Fruit fly (Drosophila melanogaster): ENCODE data around the gene scrib.

scrib gene

dm6 chr3R:26548964-26549363, 12.8 kb downstream of the scrib start:
- no peak for TF ChIP-seq ttk (optimal IDR thresholded peaks at IDR 0.05)
- no peak for TF ChIP-seq psq (optimal IDR thresholded peaks at IDR 0.05)
- TF ChIP-seq insv (optimal IDR thresholded peaks at IDR 0.05), result no peak

dm6 chr3R:26549561-26550223, 13.5 kb downstream of the scrib start:
- TF ChIP-seq ttk (optimal IDR thresholded peaks at IDR 0.05), result no peak
- no peak for TF ChIP-seq insv (optimal IDR thresholded peaks at IDR 0.05)
- TF ChIP-seq h (optimal IDR thresholded peaks at IDR 0.05), result no peak
- no peak for TF ChIP-seq Myc (optimal IDR thresholded peaks at IDR 0.05)
- no peak for TF ChIP-seq Sin3A (optimal IDR thresholded peaks at IDR 0.05)
- TF ChIP-seq psq (optimal IDR thresholded peaks at IDR 0.05), result no peak

dm6 chr3R:26552217-26552616, 16.1 kb downstream of the scrib start:
- TF ChIP-seq h (optimal IDR thresholded peaks at IDR 0.05), result no peak
- no peak for TF ChIP-seq insv (optimal IDR thresholded peaks at IDR 0.05)
- no peak for TF ChIP-seq Myc (optimal IDR thresholded peaks at IDR 0.05)
- no peak for TF ChIP-seq ttk (optimal IDR thresholded peaks at IDR 0.05)
- no peak for TF ChIP-seq psq (optimal IDR thresholded peaks at IDR 0.05)
- no peak for TF ChIP-seq Sin3A (optimal IDR thresholded peaks at IDR 0.05)

- TF ChIP-seq Sin3A (optimal IDR thresholded peaks at IDR 0.05) (no peak), Myc (optimal IDR thresholded peaks at IDR 0.05) (no peak), insv (optimal IDR thresholded peaks at IDR 0.05) (no peak), ttk (optimal IDR thresholded peaks at IDR 0.05) (no peak), h (optimal IDR thresholded peaks at IDR 0.05) (no peak), psq (optimal IDR thresholded peaks at IDR 0.05) (no peak)
Observed at dm6 chr3R:26553344-26553743, 17.2 kb downstream of the scrib start.

dm6 chr3R:26555642-26556278, 19.6 kb downstream of the scrib start:
- TF ChIP-seq Myc (optimal IDR thresholded peaks at IDR 0.05) (no peak), insv (optimal IDR thresholded peaks at IDR 0.05) (no peak), h (optimal IDR thresholded peaks at IDR 0.05) (no peak), ttk (optimal IDR thresholded peaks at IDR 0.05) (no peak), psq (optimal IDR thresholded peaks at IDR 0.05) (no peak), Sin3A (optimal IDR thresholded peaks at IDR 0.05) (no peak)

dm6 chr3R:26556544-26557346, 20.6 kb downstream of the scrib start:
- TF ChIP-seq Sin3A (optimal IDR thresholded peaks at IDR 0.05) (no peak), Myc (optimal IDR thresholded peaks at IDR 0.05) (no peak), insv (optimal IDR thresholded peaks at IDR 0.05) (no peak), ttk (optimal IDR thresholded peaks at IDR 0.05) (no peak), psq (optimal IDR thresholded peaks at IDR 0.05) (no peak), h (optimal IDR thresholded peaks at IDR 0.05) (no peak)

dm6 chr3R:26557532-26558244, 21.5 kb downstream of the scrib start:
- no peak for TF ChIP-seq insv (optimal IDR thresholded peaks at IDR 0.05)

dm6 chr3R:26566816-26567215, 30.7 kb downstream of the scrib start:
- TF ChIP-seq Myc (optimal IDR thresholded peaks at IDR 0.05) (no peak), h (optimal IDR thresholded peaks at IDR 0.05) (no peak), psq (optimal IDR thresholded peaks at IDR 0.05) (no peak), Sin3A (optimal IDR thresholded peaks at IDR 0.05) (no peak), insv (optimal IDR thresholded peaks at IDR 0.05) (no peak), ttk (optimal IDR thresholded peaks at IDR 0.05) (no peak)

- TF ChIP-seq psq (optimal IDR thresholded peaks at IDR 0.05) (no peak), Sin3A (optimal IDR thresholded peaks at IDR 0.05) (no peak), ttk (optimal IDR thresholded peaks at IDR 0.05) (no peak), h (optimal IDR thresholded peaks at IDR 0.05) (no peak), insv (optimal IDR thresholded peaks at IDR 0.05) (no peak), Myc (optimal IDR thresholded peaks at IDR 0.05) (no peak)
Observed at dm6 chr3R:26568137-26568727, 32.1 kb downstream of the scrib start.

- TF ChIP-seq Sin3A (optimal IDR thresholded peaks at IDR 0.05) (no peak), psq (optimal IDR thresholded peaks at IDR 0.05) (no peak), insv (optimal IDR thresholded peaks at IDR 0.05) (no peak), h (optimal IDR thresholded peaks at IDR 0.05) (no peak), ttk (optimal IDR thresholded peaks at IDR 0.05) (no peak), Myc (optimal IDR thresholded peaks at IDR 0.05) (no peak)
Observed at dm6 chr3R:26570422-26570821, 34.3 kb downstream of the scrib start.

- no peak for TF ChIP-seq h (optimal IDR thresholded peaks at IDR 0.05)
- no peak for TF ChIP-seq psq (optimal IDR thresholded peaks at IDR 0.05)
- TF ChIP-seq insv (optimal IDR thresholded peaks at IDR 0.05), result no peak
- TF ChIP-seq ttk (optimal IDR thresholded peaks at IDR 0.05), result no peak
- TF ChIP-seq Myc (optimal IDR thresholded peaks at IDR 0.05), result no peak
- no peak for TF ChIP-seq Sin3A (optimal IDR thresholded peaks at IDR 0.05)
Observed at dm6 chr3R:26588158-26588584, 52.0 kb downstream of the scrib start.
